Fruit fly (Drosophila melanogaster): Measurements from ENCODE around the gene CG4995.

The CG4995 gene

DNA sequence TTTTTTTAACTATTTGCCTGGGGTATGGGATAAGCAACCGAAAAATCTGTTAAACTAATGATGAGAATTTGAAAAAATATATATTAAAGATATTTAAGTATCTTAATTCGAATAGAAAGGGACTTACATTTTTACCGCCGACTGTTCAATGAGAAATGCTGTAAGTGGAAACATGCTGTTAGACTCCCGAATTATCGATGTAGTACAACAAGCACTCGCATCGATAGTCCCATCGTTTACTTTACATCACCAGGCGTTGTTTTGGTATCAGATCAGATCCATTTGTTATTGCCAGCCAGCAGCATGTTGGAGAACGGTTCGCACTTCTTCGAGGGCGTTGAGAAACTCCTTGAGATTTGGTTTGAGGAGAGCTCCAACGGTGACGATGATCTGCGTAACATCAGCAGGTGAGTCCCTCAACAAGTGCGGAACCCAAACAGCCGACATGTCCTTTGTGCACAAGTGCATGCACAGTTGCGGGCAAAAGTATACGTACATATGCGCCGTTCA lies 17.0 kb downstream of the CG4995 start, which contains the start of gene SamDC (continued):
- no peak for TF ChIP-seq maf-S (GFP tag; optimal IDR thresholded peaks at IDR 0.05)
- TF ChIP-seq CG12769 (tag; optimal IDR thresholded peaks at IDR 0.05): peak; percentile 32
- peak; percentile 26 for TF ChIP-seq CG3281 (GFP tag; optimal IDR thresholded peaks at IDR 0.05)
- no peak for TF ChIP-seq usp (GFP tag; optimal IDR thresholded peaks at IDR 0.05)
- TF ChIP-seq Hmr (GFP tag; optimal IDR thresholded peaks at IDR 0.05): peak; percentile 75
- peak; percentile 27 for TF ChIP-seq zfh2 (GFP tag; optimal IDR thresholded peaks at IDR 0.05)
- no peak for TF ChIP-seq so (GFP tag; IDR thresholded peaks at IDR 0.05)
- TF ChIP-seq crp (GFP tag; optimal IDR thresholded peaks at IDR 0.05): peak in 1 of 2 experiments; percentile 60
- TF ChIP-seq amos (GFP tag; IDR thresholded peaks at IDR 0.05; ENCODE audit: partially characterized antibody): peak; percentile 88; the same call in 1 of the 2 replicates
- peak; percentile 18 for TF ChIP-seq eyg (GFP tag; optimal IDR thresholded peaks at IDR 0.05)
- peak; percentile 47 for TF ChIP-seq mirr (GFP tag; optimal IDR thresholded peaks at IDR 0.05)
- peak; percentile 13 for TF ChIP-seq tin (GFP tag; optimal IDR thresholded peaks at IDR 0.05)
- peak; percentile 93 for TF ChIP-seq Bgb (GFP tag; IDR thresholded peaks at IDR 0.05; ENCODE audit: partially characterized antibody)
- no peak for TF ChIP-seq CG10565 (GFP tag; optimal IDR thresholded peaks at IDR 0.05)
- peak; percentile 95 for TF ChIP-seq CG1024 (GFP tag; IDR thresholded peaks at IDR 0.05)
- peak; percentile 53 for TF ChIP-seq CG2712 (tag; optimal IDR thresholded peaks at IDR 0.05)
- TF ChIP-seq Ptx1 (GFP tag; IDR thresholded peaks at IDR 0.05): peak; percentile 44
- TF ChIP-seq CG9932 (GFP tag; IDR thresholded peaks at IDR 0.05): no peak; the same call in 1 of the 2 replicates
- TF ChIP-seq dm (GFP tag; optimal IDR thresholded peaks at IDR 0.05): peak; percentile 65
- TF ChIP-seq BtbVII (GFP tag; optimal IDR thresholded peaks at IDR 0.05): peak; percentile 36
- peak; percentile 67; the same call in 2 of the 3 replicates for TF ChIP-seq CG2199 (GFP tag; IDR thresholded peaks at IDR 0.05)
- TF ChIP-seq onecut (GFP tag; IDR thresholded peaks at IDR 0.05): 0 out of 2 replicates have a peak, but pooled peaks have one; percentile 26
- TF ChIP-seq CG10431 (GFP tag; optimal IDR thresholded peaks at IDR 0.05): no peak
- no peak for TF ChIP-seq CG14965 (GFP tag; optimal IDR thresholded peaks at IDR 0.05; ENCODE audit: borderline replicate concordance)
- TF ChIP-seq CG5180 (GFP tag; optimal IDR thresholded peaks at IDR 0.05): peak; percentile 59
- TF ChIP-seq gfzf (GFP tag; optimal IDR thresholded peaks at IDR 0.05): peak; percentile 35
- TF ChIP-seq nerfin-2 (GFP tag; IDR thresholded peaks at IDR 0.05; ENCODE audit: partially characterized antibody): peak; percentile 59; the same call in 1 of the 2 replicates
- TF ChIP-seq cato (GFP tag; optimal IDR thresholded peaks at IDR 0.05; ENCODE audit: borderline replicate concordance): no peak
- peak; percentile 77 for TF ChIP-seq unc-4 (GFP tag; IDR thresholded peaks at IDR 0.05; ENCODE audit: partially characterized antibody)
- TF ChIP-seq zf30C (GFP tag; optimal IDR thresholded peaks at IDR 0.05): no peak
- peak; percentile 76 for TF ChIP-seq gem (tag; optimal IDR thresholded peaks at IDR 0.05)
- TF ChIP-seq CG12219 (GFP tag; optimal IDR thresholded peaks at IDR 0.05): no peak
- TF ChIP-seq CG3995 (GFP tag; optimal IDR thresholded peaks at IDR 0.05): peak; percentile 8
- no peak for TF ChIP-seq Atf3 (GFP tag; optimal IDR thresholded peaks at IDR 0.05)
- TF ChIP-seq corto (GFP tag; optimal IDR thresholded peaks at IDR 0.05): peak; percentile 19
- TF ChIP-seq CG4360 (GFP tag; IDR thresholded peaks at IDR 0.05): 0 out of 2 replicates have a peak, but pooled peaks have one; percentile 31
- peak; percentile 52 for TF ChIP-seq CG7839 (tag; optimal IDR thresholded peaks at IDR 0.05)
- peak in 1 of 2 experiments; percentile 77 for TF ChIP-seq Dfd (GFP tag; optimal IDR thresholded peaks at IDR 0.05)
- TF ChIP-seq wor (GFP tag; IDR thresholded peaks at IDR 0.05): no peak
- TF ChIP-seq Neu2 (GFP tag; optimal IDR thresholded peaks at IDR 0.05; ENCODE audit: borderline replicate concordance): no peak
- peak; percentile 55 for TF ChIP-seq D19A (tag; optimal IDR thresholded peaks at IDR 0.05)
- peak; percentile 86 for TF ChIP-seq bbx (GFP tag; IDR thresholded peaks at IDR 0.05; ENCODE audit: partially characterized antibody)
- TF ChIP-seq hkb (optimal IDR thresholded peaks at IDR 0.05): no peak
- TF ChIP-seq hkb (GFP tag; IDR thresholded peaks at IDR 0.05): peak; percentile 53; the same call in 1 of the 2 replicates
- peak; percentile 45 for TF ChIP-seq trem (tag; optimal IDR thresholded peaks at IDR 0.05)
- TF ChIP-seq Dek (tag; optimal IDR thresholded peaks at IDR 0.05): peak; percentile 68
- TF ChIP-seq CG11456 (GFP tag; IDR thresholded peaks at IDR 0.05): no peak
- no peak for TF ChIP-seq hth (optimal IDR thresholded peaks at IDR 0.05)
- no peak for TF ChIP-seq crc (GFP tag; optimal IDR thresholded peaks at IDR 0.05)
- peak; percentile 79 for TF ChIP-seq CG13287 (GFP tag; IDR thresholded peaks at IDR 0.05; ENCODE audit: partially characterized antibody)
